Fruit fly (Drosophila melanogaster) whole organism: ENCODE results near the gene tx.

Experiments
- CG8478 ChIP-seq: fragments of >200 bp; optimal IDR thresholded peaks from 2 replicates; lab custom pipeline; 2018; ENCODE audit warnings: inconsistent platforms
- Dll ChIP-seq: fragments of >200 bp; optimal IDR thresholded peaks from 2 replicates; lab custom pipeline; 2017
- EcR ChIP-seq, 2 experiments: fragments of >200 bp; optimal IDR thresholded peaks; 2 replicates each; lab custom pipeline; 2017; ENCODE audit warnings: missing biosample characterization in 2 of 2, missing genetic modification characterization in 2 of 2, missing genetic modification reagents in 2 of 2
- pan ChIP-seq: fragments of >200 bp; optimal IDR thresholded peaks from 2 replicates; lab custom pipeline; 2017
- psq ChIP-seq: fragments of >200 bp; optimal IDR thresholded peaks from 2 replicates; lab custom pipeline; 2017
- usp ChIP-seq: fragments of >200 bp; optimal IDR thresholded peaks from 2 replicates; lab custom pipeline; 2017; ENCODE audit warnings: missing biosample characterization, missing genetic modification characterization, mixed read lengths

dm6 chr3R:26465121-26465520 is 24.5 kb downstream of the tx start:
- no peak for TF ChIP-seq pan (lab: Kevin White, UChicago)
- no peak for TF ChIP-seq EcR (GFP tag; optimal IDR thresholded peaks at IDR 0.05; lab: Kevin White, UChicago)
- no peak for TF ChIP-seq psq (lab: Kevin White, UChicago)
- no peak for TF ChIP-seq CG8478 (lab: Kevin White, UChicago)
- TF ChIP-seq usp, result no peak
- TF ChIP-seq Dll (lab: Kevin White, UChicago), result no peak
